Fruit fly (Drosophila melanogaster): ENCODE results near the gene Spn28F.

Gene Spn28F

dm6 chr2L:8241700-8242099, at the start of gene Spn28F:
Gene Spn28F (minus strand): TSS chr2L:8241800.
- TF ChIP-seq CrebA (GFP tag; optimal IDR thresholded peaks at IDR 0.05; ENCODE audit: borderline replicate concordance), result no peak
- no peak for TF ChIP-seq Myc (optimal IDR thresholded peaks at IDR 0.05)
- no peak for TF ChIP-seq Mio (GFP tag; optimal IDR thresholded peaks at IDR 0.05)
- TF ChIP-seq fru (GFP tag; optimal IDR thresholded peaks at IDR 0.05), result no peak
- TF ChIP-seq GATAd (GFP tag; optimal IDR thresholded peaks at IDR 0.05), result no peak
- TF ChIP-seq dsf (GFP tag; optimal IDR thresholded peaks at IDR 0.05; ENCODE audit: borderline replicate concordance), result no peak
- TF ChIP-seq Hr83 (GFP tag; optimal IDR thresholded peaks at IDR 0.05; ENCODE audit: poor library complexity, severe bottlenecking), result no peak
- TF ChIP-seq Dif (GFP tag; optimal IDR thresholded peaks at IDR 0.05; ENCODE audit: partially characterized antibody), result no peak
- TF ChIP-seq sv (GFP tag; optimal IDR thresholded peaks at IDR 0.05), result no peak

DNA sequence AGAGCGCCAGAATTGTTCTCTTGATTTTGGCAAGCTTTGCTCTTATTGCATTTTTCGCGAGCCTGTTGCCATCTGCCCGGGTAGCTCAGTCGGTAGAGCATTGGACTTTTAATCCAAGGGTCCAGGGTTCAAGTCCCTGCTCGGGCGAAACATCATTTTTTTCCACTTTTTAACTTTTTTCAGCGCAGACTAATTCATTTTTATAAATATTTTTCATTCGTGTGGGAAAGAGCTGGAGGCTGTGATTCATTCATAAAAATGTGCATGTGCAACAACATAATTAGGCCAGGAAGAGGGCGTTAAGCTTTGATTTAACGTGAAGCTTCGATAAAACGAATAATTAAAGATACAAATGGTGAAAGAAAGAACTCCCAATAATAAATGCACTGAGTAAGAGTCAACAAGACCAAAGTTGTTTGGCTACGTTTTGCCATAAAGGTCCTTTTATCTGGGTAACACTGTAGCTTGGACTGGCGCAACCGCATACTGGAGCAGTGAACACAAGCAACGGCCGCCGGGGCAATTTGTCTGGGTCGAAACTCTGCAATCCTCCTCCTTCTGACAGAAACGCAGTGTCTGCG, 49.1 kb upstream of the Spn28F start:
- TF ChIP-seq CrebA (GFP tag; optimal IDR thresholded peaks at IDR 0.05; ENCODE audit: borderline replicate concordance) (peak; percentile 62), sage (GFP tag; optimal IDR thresholded peaks at IDR 0.05) (peak; percentile 73), CG32264 (GFP tag; optimal IDR thresholded peaks at IDR 0.05) (peak; percentile 59), Rel (GFP tag; optimal IDR thresholded peaks at IDR 0.05) (peak; percentile 8), Rel (tag; optimal IDR thresholded peaks at IDR 0.05) (peak; percentile 62), rgr (GFP tag; optimal IDR thresholded peaks at IDR 0.05) (peak; percentile 83), HLH106 (tag; optimal IDR thresholded peaks at IDR 0.05) (peak; percentile 87), Mio (GFP tag; optimal IDR thresholded peaks at IDR 0.05) (peak; percentile 15), brk (GFP tag; optimal IDR thresholded peaks at IDR 0.05) (peak; percentile 61), CG9705 (GFP tag; optimal IDR thresholded peaks at IDR 0.05) (peak; percentile 63), br (GFP tag; optimal IDR thresholded peaks at IDR 0.05) (peak; percentile 85), Myc (optimal IDR thresholded peaks at IDR 0.05) (no peak), dmrt93B (GFP tag; optimal IDR thresholded peaks at IDR 0.05) (peak; percentile 73), Hr83 (GFP tag; optimal IDR thresholded peaks at IDR 0.05; ENCODE audit: poor library complexity, severe bottlenecking) (no peak), woc (GFP tag; optimal IDR thresholded peaks at IDR 0.05) (peak; percentile 85), OdsH (GFP tag; optimal IDR thresholded peaks at IDR 0.05) (peak; percentile 83), h (GFP tag; optimal IDR thresholded peaks at IDR 0.05) (peak; percentile 89), tai (GFP tag; optimal IDR thresholded peaks at IDR 0.05) (peak; percentile 81), ey (GFP tag; optimal IDR thresholded peaks at IDR 0.05) (peak; percentile 85), fru (GFP tag; optimal IDR thresholded peaks at IDR 0.05) (peak; percentile 87), Hnf4 (GFP tag; optimal IDR thresholded peaks at IDR 0.05) (peak; percentile 85), Jra (GFP tag; optimal IDR thresholded peaks at IDR 0.05) (peak; percentile 64), lola (GFP tag; optimal IDR thresholded peaks at IDR 0.05) (no peak), jim (GFP tag; optimal IDR thresholded peaks at IDR 0.05) (no peak), foxo (GFP tag; optimal IDR thresholded peaks at IDR 0.05) (peak; percentile 30 to 89), Dif (GFP tag; optimal IDR thresholded peaks at IDR 0.05; ENCODE audit: partially characterized antibody) (no peak), Sp1 (GFP tag; optimal IDR thresholded peaks at IDR 0.05) (peak; percentile 85), pan (optimal IDR thresholded peaks at IDR 0.05) (no peak), psq (GFP tag; optimal IDR thresholded peaks at IDR 0.05) (peak; percentile 76)

DNA sequence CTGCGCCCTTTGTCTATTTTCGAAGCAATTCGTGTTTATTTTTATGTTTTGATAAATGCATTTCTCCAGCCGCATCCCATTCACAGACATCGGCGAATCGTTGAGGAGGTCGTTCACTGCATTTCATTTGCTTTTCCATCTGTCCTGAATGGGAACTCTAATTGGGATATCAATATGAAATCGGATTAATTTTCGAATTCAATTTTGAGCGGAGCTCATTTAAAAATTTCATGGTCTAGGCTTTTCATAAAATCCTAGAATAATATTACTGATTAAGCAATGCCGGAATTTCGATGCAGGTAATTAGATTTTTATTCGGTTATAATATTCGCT, 48.5 kb upstream of the Spn28F start:
- TF ChIP-seq foxo (GFP tag; optimal IDR thresholded peaks at IDR 0.05) (no peak), GATAd (GFP tag; optimal IDR thresholded peaks at IDR 0.05) (no peak), Hr78 (GFP tag; optimal IDR thresholded peaks at IDR 0.05) (no peak), psq (GFP tag; optimal IDR thresholded peaks at IDR 0.05) (no peak)

- no peak for TF ChIP-seq Myc (optimal IDR thresholded peaks at IDR 0.05)
- TF ChIP-seq Jra (GFP tag; optimal IDR thresholded peaks at IDR 0.05), result no peak
- no peak for TF ChIP-seq dsf (GFP tag; optimal IDR thresholded peaks at IDR 0.05; ENCODE audit: borderline replicate concordance)
- no peak for TF ChIP-seq lola (GFP tag; optimal IDR thresholded peaks at IDR 0.05)
- no peak for TF ChIP-seq Dfd (GFP tag; optimal IDR thresholded peaks at IDR 0.05)
- no peak for TF ChIP-seq Abd-B (GFP tag; optimal IDR thresholded peaks at IDR 0.05)
- no peak for TF ChIP-seq Hnf4 (GFP tag; optimal IDR thresholded peaks at IDR 0.05)
- no peak for TF ChIP-seq Mio (GFP tag; optimal IDR thresholded peaks at IDR 0.05)
- TF ChIP-seq ey (GFP tag; optimal IDR thresholded peaks at IDR 0.05), result no peak
Observed at dm6 chr2L:8289352-8290091, 47.9 kb upstream of the Spn28F start.
